Worm (Caenorhabditis elegans): ENCODE data around the gene gcy-14.

DNA sequence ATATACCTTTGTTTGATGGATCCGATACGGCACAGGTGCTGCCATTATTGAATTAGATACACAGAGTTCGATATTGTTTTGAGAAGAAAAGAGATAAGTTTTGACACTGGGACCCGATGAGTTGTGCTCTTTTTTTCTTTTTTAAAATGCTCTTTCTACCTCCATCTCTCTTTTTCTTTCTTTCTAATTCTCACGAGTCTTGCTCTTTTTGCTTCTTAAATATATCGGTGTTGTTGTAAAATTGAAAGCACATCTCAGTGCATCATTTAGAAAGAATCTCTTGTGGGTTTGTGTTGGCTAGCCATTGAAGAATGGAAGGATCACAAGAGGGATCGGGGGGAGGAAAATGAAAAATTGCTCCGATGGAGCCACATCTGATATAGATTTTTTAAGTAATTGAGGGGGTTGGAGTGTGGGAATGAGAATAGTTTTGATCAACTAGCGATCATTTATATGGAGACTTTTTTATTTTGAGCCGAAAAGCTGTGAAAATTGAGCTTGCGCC is 41.3 kb upstream of the gcy-14 start, which contains the start of gene H12D21.9:
- TF ChIP-seq ceh-28 (tag; optimal IDR thresholded peaks at IDR 0.05) (no peak), sea-2 (GFP tag; optimal IDR thresholded peaks at IDR 0.05) (no peak), nhr-237 (tag; optimal IDR thresholded peaks at IDR 0.05) (no peak), nhr-11 (tag; optimal IDR thresholded peaks at IDR 0.05) (no peak), nhr-25 (tag; optimal IDR thresholded peaks at IDR 0.05) (no peak), jun-1 (tag; optimal IDR thresholded peaks at IDR 0.05) (no peak)

Measured in whole organism, L3 larva.